Worm (Caenorhabditis elegans): ENCODE measurements around the gene srh-169.

The srh-169 gene

DNA sequence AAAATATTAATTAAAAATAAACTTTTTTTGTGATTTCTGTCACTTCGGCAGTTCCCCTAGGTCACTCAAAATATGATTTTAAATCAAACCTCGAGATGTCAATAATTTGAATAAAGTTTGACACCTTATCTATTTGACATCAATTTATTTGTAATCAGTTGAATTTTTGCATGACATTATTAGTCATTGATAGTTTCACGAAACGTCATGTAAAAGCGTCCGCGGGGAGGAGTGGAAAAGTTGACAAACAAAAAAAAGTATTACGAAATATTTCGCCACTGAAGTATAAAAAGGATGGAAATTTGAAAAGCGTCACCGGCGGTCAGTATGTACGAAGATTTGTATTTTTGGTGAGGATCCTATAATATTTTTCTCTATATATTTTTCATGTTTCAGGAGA, 22.9 kb upstream of the srh-169 start, which contains the start of gene K09D9.1 (continued):
- TF ChIP-seq skn-1 (tag; optimal IDR thresholded peaks at IDR 0.05) (peak; percentile 53), lin-13 (GFP tag; optimal IDR thresholded peaks at IDR 0.05) (no peak), sptf-1 (tag; optimal IDR thresholded peaks at IDR 0.05) (no peak), nhr-237 (tag; optimal IDR thresholded peaks at IDR 0.05) (no peak), lsy-2 (tag; optimal IDR thresholded peaks at IDR 0.05) (no peak), nhr-77 (tag; optimal IDR thresholded peaks at IDR 0.05) (no peak), elt-2 (tag; optimal IDR thresholded peaks at IDR 0.05) (peak; percentile 74)

DNA sequence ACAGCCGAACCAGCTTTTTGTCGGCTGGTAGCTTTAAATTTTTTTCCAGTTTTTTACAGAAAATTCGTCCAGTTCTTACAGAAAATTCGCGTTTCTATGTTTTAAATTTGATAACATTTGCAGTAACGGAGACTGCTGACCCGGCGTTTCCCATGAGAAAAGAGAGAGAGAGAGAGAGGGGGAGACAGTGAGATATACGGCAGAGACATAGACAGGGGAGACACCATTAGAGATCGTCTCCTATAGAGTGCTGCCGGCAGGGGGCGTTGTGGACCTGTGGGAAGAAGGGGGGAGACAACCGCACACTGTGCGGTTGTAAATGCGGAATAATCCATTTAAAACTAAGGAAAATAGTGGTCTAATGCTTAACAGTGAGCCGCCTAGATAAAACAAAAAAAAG, 18.0 kb upstream of the srh-169 start:
- TF ChIP-seq hlh-4 (tag; optimal IDR thresholded peaks at IDR 0.05) (no peak), dsc-1 (tag; optimal IDR thresholded peaks at IDR 0.05) (no peak), nhr-20 (tag; optimal IDR thresholded peaks at IDR 0.05) (peak; percentile 12), ceh-63 (GFP tag; optimal IDR thresholded peaks at IDR 0.05) (no peak), tbx-2 (tag; optimal IDR thresholded peaks at IDR 0.05) (no peak), nhr-71 (tag; optimal IDR thresholded peaks at IDR 0.05) (no peak), unc-30 (tag; optimal IDR thresholded peaks at IDR 0.05) (no peak), vab-15 (tag; optimal IDR thresholded peaks at IDR 0.05) (no peak), hlh-17 (GFP tag; optimal IDR thresholded peaks at IDR 0.05; ENCODE audit: borderline replicate concordance) (no peak), rnt-1 (tag; optimal IDR thresholded peaks at IDR 0.05) (peak; percentile 27), efl-1 (optimal IDR thresholded peaks at IDR 0.05) (peak; percentile 19 to 26), efl-1 (GFP tag; optimal IDR thresholded peaks at IDR 0.05 in 1 of 2) (peak in 1 of 2 experiments; percentile 93), nhr-90 (tag; optimal IDR thresholded peaks at IDR 0.05; ENCODE audit: poor library complexity) (no peak), lin-35 (GFP tag; optimal IDR thresholded peaks at IDR 0.05) (peak in 1 of 2 experiments; percentile 11), grh-1 (GFP tag; IDR thresholded peaks at IDR 0.05) (no peak), elt-2 (tag; optimal IDR thresholded peaks at IDR 0.05) (peak; percentile 12)

DNA sequence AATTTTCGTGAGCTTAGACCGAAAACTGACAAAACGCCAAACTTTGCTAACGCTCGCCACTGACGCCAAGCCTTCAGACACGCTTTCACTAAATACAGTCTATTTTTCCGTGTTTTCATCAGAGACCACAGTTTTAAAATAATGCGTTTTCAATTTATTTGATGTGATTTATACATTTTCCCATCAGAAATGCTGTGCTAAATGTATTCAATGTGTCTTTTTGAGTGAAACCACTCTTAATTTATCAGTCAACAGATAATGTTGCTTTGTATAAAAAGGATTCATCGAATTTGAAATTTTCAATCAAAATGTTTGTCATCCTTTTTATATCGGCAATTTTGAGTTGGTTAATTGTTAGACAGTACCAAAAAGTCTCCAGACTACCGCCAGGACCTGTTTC, 16.3 kb upstream of the srh-169 start, which contains the start of gene cyp-35A4:
Gene cyp-35A4 (plus strand): TSS at position 301 of the 400 bp plus-strand sequence.
- no peak for TF ChIP-seq ama-1 (optimal IDR thresholded peaks at IDR 0.05)
- no peak for TF ChIP-seq ces-1 (GFP tag; optimal IDR thresholded peaks at IDR 0.05)
- TF ChIP-seq lsy-2 (tag; optimal IDR thresholded peaks at IDR 0.05), result no peak
- no peak for TF ChIP-seq fkh-8 (tag; optimal IDR thresholded peaks at IDR 0.05)
- no peak for TF ChIP-seq ceh-8 (GFP tag; optimal IDR thresholded peaks at IDR 0.05)

DNA sequence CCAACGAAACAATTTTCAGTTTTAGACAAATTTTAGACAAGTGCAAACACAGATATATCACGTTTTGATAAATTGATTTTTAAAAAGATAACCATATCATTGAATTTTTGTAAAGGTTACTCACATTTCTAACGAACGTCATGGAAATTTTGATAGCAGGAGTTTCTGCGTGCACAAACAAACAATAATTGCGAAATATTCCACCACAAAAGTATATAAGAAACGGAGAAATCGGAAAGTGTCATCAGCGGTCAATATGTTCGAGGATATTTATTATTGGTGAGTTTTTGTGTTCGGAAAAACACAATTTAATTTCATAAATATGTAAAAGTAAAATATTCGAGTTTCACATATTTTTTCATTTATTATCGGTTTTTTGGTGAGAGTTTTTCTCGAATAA, 13.3 kb upstream of the srh-169 start, which contains the start of gene C49G7.7:
Gene C49G7.7 (plus strand): TSS at position 174 of the 400 bp plus-strand sequence.
- no peak for TF ChIP-seq mef-2 (tag; optimal IDR thresholded peaks at IDR 0.05)
- no peak for TF ChIP-seq efl-1 (optimal IDR thresholded peaks at IDR 0.05)
- no peak for TF ChIP-seq efl-1 (GFP tag; optimal IDR thresholded peaks at IDR 0.05 in 1 of 2)
- no peak for TF ChIP-seq nhr-12 (tag; optimal IDR thresholded peaks at IDR 0.05)
- no peak for TF ChIP-seq ceh-63 (GFP tag; optimal IDR thresholded peaks at IDR 0.05)
- no peak for TF ChIP-seq blmp-1 (tag; optimal IDR thresholded peaks at IDR 0.05)
- no peak for TF ChIP-seq nhr-237 (tag; optimal IDR thresholded peaks at IDR 0.05)
- no peak for TF ChIP-seq lsy-2 (tag; optimal IDR thresholded peaks at IDR 0.05)
- TF ChIP-seq hpl-2 (GFP tag; optimal IDR thresholded peaks at IDR 0.05), result no peak

DNA sequence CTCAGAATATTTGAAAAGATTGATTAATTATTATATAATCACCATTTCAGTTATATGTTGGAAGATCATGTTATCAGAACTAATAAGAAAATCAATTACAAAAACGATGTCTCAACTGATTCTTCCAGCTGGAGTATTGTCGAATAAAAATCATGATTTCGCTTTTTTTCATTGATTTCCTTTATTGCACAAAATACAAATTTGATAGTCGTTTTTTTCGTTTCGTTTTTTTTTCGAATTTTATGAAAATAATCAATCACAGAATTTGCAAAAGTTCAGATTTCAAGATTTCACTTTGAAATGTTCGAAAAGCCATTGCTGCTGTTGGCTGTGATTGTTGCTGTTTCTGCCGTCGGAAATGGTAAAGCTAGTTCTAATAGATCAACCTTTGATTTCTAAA, 11.8 kb upstream of the srh-169 start, which contains the start of gene C49G7.13:
Gene C49G7.13 (plus strand): TSS at position 301 of the 400 bp plus-strand sequence.
- no peak for TF ChIP-seq hlh-4 (tag; optimal IDR thresholded peaks at IDR 0.05)
- TF ChIP-seq mab-9 (GFP tag; IDR thresholded peaks at IDR 0.05), result no peak
- no peak for TF ChIP-seq C04F5.9 (tag; optimal IDR thresholded peaks at IDR 0.05)
- TF ChIP-seq ama-1 (optimal IDR thresholded peaks at IDR 0.05), result no peak
- no peak for TF ChIP-seq nhr-19 (GFP tag; conservative IDR thresholded peaks at IDR 0.05)
- TF ChIP-seq mep-1 (tag; optimal IDR thresholded peaks at IDR 0.05), result no peak
- no peak for TF ChIP-seq vab-15 (tag; optimal IDR thresholded peaks at IDR 0.05)
- TF ChIP-seq zip-4 (GFP tag; optimal IDR thresholded peaks at IDR 0.05), result no peak
- no peak for TF ChIP-seq elt-2 (tag; optimal IDR thresholded peaks at IDR 0.05)
- TF ChIP-seq isw-1 (GFP tag; IDR thresholded peaks at IDR 0.05), result no peak
- TF ChIP-seq nhr-84 (tag; optimal IDR thresholded peaks at IDR 0.05), result no peak
- TF ChIP-seq nhr-47 (tag; optimal IDR thresholded peaks at IDR 0.05), result no peak
- no peak for TF ChIP-seq C16A3.4 (tag; optimal IDR thresholded peaks at IDR 0.05)
- no peak for TF ChIP-seq egl-27 (tag; optimal IDR thresholded peaks at IDR 0.05)
- TF ChIP-seq pqm-1 (tag; optimal IDR thresholded peaks at IDR 0.05), result no peak
